Worm (Caenorhabditis elegans) whole organism, L3 larva: ENCODE results near the gene frpr-8.

Experiments used
- R02D3.7 ChIP-seq: fragments of 150-350 bp; optimal IDR thresholded peaks from 2 replicates; lab custom pipeline; 2014; ENCODE audit warnings: missing biosample characterization, missing genetic modification characterization
- ZK546.5 ChIP-seq: sonication (generic microtip); optimal IDR thresholded peaks from 2 replicates; lab custom pipeline; 2017; ENCODE audit warnings: missing biosample characterization, missing genetic modification characterization
- aly-2 ChIP-seq: fragments of 150-350 bp; optimal IDR thresholded peaks from 2 replicates; lab custom pipeline; 2014; ENCODE audit warnings: missing biosample characterization, missing genetic modification characterization
- ama-1 ChIP-seq: fragments of 150-350 bp; optimal IDR thresholded peaks from 2 replicates; lab custom pipeline; 2018
- ceh-9 ChIP-seq: sonication (generic microtip); optimal IDR thresholded peaks from 2 replicates; lab custom pipeline; 2018; ENCODE audit warnings: missing biosample characterization, missing genetic modification characterization
- egl-5 ChIP-seq: fragments of 150-350 bp; optimal IDR thresholded peaks from 2 replicates; lab custom pipeline; 2017; ENCODE audit warnings: missing biosample characterization, missing genetic modification reagents, missing genetic modification characterization, inconsistent platforms
- elt-2 ChIP-seq: sonication (generic microtip); optimal IDR thresholded peaks from 2 replicates; lab custom pipeline; 2016; ENCODE audit warnings: missing genetic modification reagents, mild to moderate bottlenecking, missing genetic modification characterization, missing compliant biosample characterization
- elt-3 ChIP-seq, 3 experiments: fragments of 150-350 bp in 1 of 3; sonication (generic microtip) in 2 of 3; optimal IDR thresholded peaks; 2 replicates in 2 of 3; 4 replicates in 1 of 3; lab custom pipeline; 2014 to 2017; ENCODE audit warnings: missing biosample characterization in 3 of 3, missing genetic modification characterization in 3 of 3
- eor-1 ChIP-seq, 2 experiments: fragments of 150-350 bp; optimal IDR thresholded peaks; 2 replicates each; lab custom pipeline; 2014 to 2018; ENCODE audit warnings: missing biosample characterization in 2 of 2, missing genetic modification characterization in 2 of 2
- fkh-10 ChIP-seq: sonication (generic microtip); optimal IDR thresholded peaks from 2 replicates; lab custom pipeline; 2017; ENCODE audit warnings: missing biosample characterization, missing genetic modification reagents, missing genetic modification characterization
- hmg-11 ChIP-seq: sonication (generic microtip); optimal IDR thresholded peaks from 2 replicates; lab custom pipeline; 2016; ENCODE audit warnings: missing genetic modification characterization, missing compliant biosample characterization
- jun-1 ChIP-seq: fragments of 150-350 bp; optimal IDR thresholded peaks from 2 replicates; lab custom pipeline; 2014; ENCODE audit warnings: missing biosample characterization, missing genetic modification reagents, missing genetic modification characterization
- lin-39 ChIP-seq: fragments of 150-350 bp; optimal IDR thresholded peaks from 2 replicates; lab custom pipeline; 2018; ENCODE audit warnings: missing biosample characterization, missing genetic modification reagents, missing genetic modification characterization
- mdl-1 ChIP-seq: fragments of 150-350 bp; optimal IDR thresholded peaks from 2 replicates; lab custom pipeline; 2014; ENCODE audit warnings: missing biosample characterization, missing genetic modification characterization
- nfya-1 ChIP-seq: sonication (generic microtip); optimal IDR thresholded peaks from 2 replicates; lab custom pipeline; 2017; ENCODE audit warnings: missing genetic modification characterization, mild to moderate bottlenecking, missing compliant biosample characterization, antibody characterized with exemption, moderate library complexity; ENCODE audit not compliant: insufficient read depth
- nhr-11 ChIP-seq: fragments of 150-350 bp; optimal IDR thresholded peaks from 2 replicates; lab custom pipeline; 2014; ENCODE audit warnings: missing biosample characterization, missing genetic modification characterization
- nhr-23 ChIP-seq: fragments of 150-350 bp; optimal IDR thresholded peaks from 2 replicates; lab custom pipeline; 2014; ENCODE audit warnings: missing biosample characterization, missing genetic modification reagents, missing genetic modification characterization
- nhr-25 ChIP-seq: sonication (generic microtip); optimal IDR thresholded peaks from 2 replicates; lab custom pipeline; 2017; ENCODE audit warnings: missing biosample characterization, missing genetic modification characterization
- nhr-28 ChIP-seq: fragments of 150-350 bp; optimal IDR thresholded peaks from 2 replicates; lab custom pipeline; 2014; ENCODE audit warnings: missing biosample characterization, missing genetic modification characterization
- nhr-43 ChIP-seq: sonication (generic microtip); optimal IDR thresholded peaks from 2 replicates; lab custom pipeline; 2016; ENCODE audit warnings: mild to moderate bottlenecking, missing genetic modification characterization, missing compliant biosample characterization; ENCODE audit not compliant: poor library complexity, severe bottlenecking
- nhr-77 ChIP-seq: fragments of 150-350 bp; optimal IDR thresholded peaks from 2 replicates; lab custom pipeline; 2014; ENCODE audit warnings: missing biosample characterization, missing genetic modification characterization
- pha-4 ChIP-seq: fragments of 150-350 bp; optimal IDR thresholded peaks from 2 replicates; lab custom pipeline; 2014; ENCODE audit warnings: missing biosample characterization, missing genetic modification reagents, missing genetic modification characterization
- pqm-1 ChIP-seq: fragments of 150-350 bp; optimal IDR thresholded peaks from 2 replicates; lab custom pipeline; 2017; ENCODE audit warnings: missing biosample characterization, missing genetic modification characterization, inconsistent platforms
- sea-2 ChIP-seq: fragments of 150-350 bp; sonication (generic microtip); optimal IDR thresholded peaks from 4 replicates; lab custom pipeline; 2014; ENCODE audit warnings: missing biosample characterization, missing genetic modification reagents, missing genetic modification characterization
- skn-1 ChIP-seq: fragments of 150-350 bp; optimal IDR thresholded peaks from 2 replicates; lab custom pipeline; 2014; ENCODE audit warnings: missing biosample characterization, missing genetic modification characterization
- tbx-2 ChIP-seq: sonication (generic microtip); optimal IDR thresholded peaks from 2 replicates; lab custom pipeline; 2016; ENCODE audit warnings: mild to moderate bottlenecking, missing genetic modification characterization, missing compliant biosample characterization
- unc-62 ChIP-seq: fragments of 150-350 bp; sonication (generic microtip); optimal IDR thresholded peaks from 4 replicates; lab custom pipeline; 2014; ENCODE audit warnings: missing biosample characterization, missing genetic modification reagents, missing genetic modification characterization
- zag-1 ChIP-seq: fragments of 150-350 bp; optimal IDR thresholded peaks from 2 replicates; lab custom pipeline; 2014; ENCODE audit warnings: missing biosample characterization, missing genetic modification characterization
- ztf-11 ChIP-seq: fragments of 150-350 bp; optimal IDR thresholded peaks from 2 replicates; lab custom pipeline; 2014; ENCODE audit warnings: missing biosample characterization, missing genetic modification characterization
- ztf-4 ChIP-seq: fragments of 150-350 bp; optimal IDR thresholded peaks from 2 replicates; lab custom pipeline; 2014; ENCODE audit warnings: missing biosample characterization, missing genetic modification characterization

frpr-8 gene

DNA sequence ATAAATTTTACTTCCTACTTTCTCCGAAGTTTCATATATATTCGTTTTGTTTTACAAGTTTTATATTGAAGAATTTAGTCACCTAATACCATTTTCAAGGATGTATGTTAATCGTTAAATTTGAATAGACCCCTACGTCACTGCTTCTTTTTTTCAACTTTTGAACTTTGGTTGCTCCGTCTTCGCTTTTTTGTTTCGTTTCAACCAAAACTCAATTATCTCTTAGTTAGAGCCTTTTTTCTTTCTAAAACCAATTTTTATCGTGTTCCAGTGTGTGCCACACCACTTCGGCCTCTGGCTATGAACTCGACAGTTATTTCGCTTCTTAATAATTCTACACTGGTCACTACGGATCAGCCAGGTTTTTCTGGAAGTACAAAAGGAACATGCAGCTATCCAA, at the start of gene frpr-8:
Gene frpr-8 (plus strand): TSS at position 301 of the 400 bp plus-strand sequence.
- TF ChIP-seq ztf-11 (tag; lab: Kevin White, UChicago), result no peak
- no peak for TF ChIP-seq nhr-11
- TF ChIP-seq ama-1 (lab: Kevin White, UChicago), result no peak
- TF ChIP-seq R02D3.7 (tag; lab: Kevin White, UChicago), result no peak
- no peak for TF ChIP-seq ztf-4
- TF ChIP-seq nhr-28, result no peak
- no peak for TF ChIP-seq aly-2 (tag; lab: Kevin White, UChicago)
- TF ChIP-seq nhr-25 (tag; lab: Kevin White, UChicago), result no peak
- no peak for TF ChIP-seq ZK546.5
- TF ChIP-seq elt-2 (tag; lab: Kevin White, UChicago), result no peak
- no peak for TF ChIP-seq mdl-1
- TF ChIP-seq pha-4, result no peak
- no peak for TF ChIP-seq sea-2
- TF ChIP-seq egl-5 (tag; lab: Kevin White, UChicago), result no peak
- TF ChIP-seq eor-1 (tag; optimal IDR thresholded peaks at IDR 0.05; lab: Kevin White, UChicago), result no peak
- no peak for TF ChIP-seq nhr-43 (tag; lab: Kevin White, UChicago)
- no peak for TF ChIP-seq fkh-10 (GFP tag; lab: Kevin White, UChicago)
- no peak for TF ChIP-seq hmg-11 (tag; lab: Kevin White, UChicago)

DNA sequence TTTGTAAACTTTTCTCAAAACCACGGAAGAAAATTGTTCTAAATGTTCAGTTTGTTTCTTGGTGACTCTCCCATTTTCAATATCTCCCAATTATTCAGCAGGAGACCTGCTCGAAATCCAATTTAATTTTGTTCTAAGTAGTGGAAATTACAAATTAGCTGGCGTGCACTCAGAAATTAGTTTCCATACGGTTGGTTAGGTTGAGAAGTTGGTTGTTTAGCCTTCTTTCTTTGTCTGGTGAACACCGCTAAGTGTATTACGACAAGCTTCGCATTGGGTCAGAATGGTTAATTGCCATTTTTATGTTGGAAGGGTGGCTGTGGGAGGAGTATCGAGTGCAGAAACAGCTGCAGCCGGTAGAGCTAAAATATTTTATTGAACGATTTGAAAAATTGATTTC, 49.0 kb upstream of the frpr-8 start:
- TF ChIP-seq lin-39 (tag; lab: Kevin White, UChicago) (no peak), ceh-9 (tag; lab: Kevin White, UChicago) (no peak), hmg-11 (tag; lab: Kevin White, UChicago) (no peak), tbx-2 (no peak), ztf-11 (tag; lab: Kevin White, UChicago) (no peak), unc-62 (GFP tag; lab: Kevin White, UChicago) (no peak), ama-1 (lab: Kevin White, UChicago) (no peak), nhr-28 (no peak), elt-2 (tag; lab: Kevin White, UChicago) (no peak), mdl-1 (no peak), eor-1 (tag; optimal IDR thresholded peaks at IDR 0.05; lab: Kevin White, UChicago) (no peak), sea-2 (no peak), jun-1 (tag; lab: Kevin White, UChicago) (no peak), zag-1 (tag; lab: Kevin White, UChicago) (no peak), ZK546.5 (no peak), nhr-43 (tag; lab: Kevin White, UChicago) (no peak)

DNA sequence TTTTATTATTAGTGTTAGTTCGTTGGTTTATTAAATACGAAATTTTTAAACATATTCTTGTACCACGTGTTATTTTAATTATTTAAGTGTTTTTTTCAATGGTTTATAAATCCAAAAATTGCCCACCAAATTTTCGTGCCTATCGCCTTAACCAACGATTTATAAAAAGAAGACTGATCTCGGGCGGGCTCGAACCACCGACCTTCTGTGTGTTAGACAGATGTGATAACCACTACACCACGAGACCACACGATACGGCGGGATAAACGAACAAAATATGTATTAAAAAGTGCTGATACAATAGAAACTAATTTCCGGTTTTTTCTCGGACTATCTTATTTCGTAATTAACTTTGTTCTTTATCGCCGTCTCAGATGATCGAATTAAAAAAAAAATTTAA, 47.1 kb upstream of the frpr-8 start:
- TF ChIP-seq nfya-1 (peak; percentile 9), nhr-11 (no peak), nhr-23 (tag; lab: Kevin White, UChicago) (peak; percentile 10), elt-2 (tag; lab: Kevin White, UChicago) (peak; percentile 17), skn-1 (tag; lab: Kevin White, UChicago) (no peak), nhr-43 (tag; lab: Kevin White, UChicago) (peak; percentile 9)

- no peak for TF ChIP-seq nfya-1
Observed at ce11 chrX:8656019-8656418, 41.6 kb upstream of the frpr-8 start.

- TF ChIP-seq nfya-1 (no peak), pqm-1 (tag; lab: Kevin White, UChicago) (no peak), elt-3 (tag; optimal IDR thresholded peaks at IDR 0.05; lab: Kevin White, UChicago) (no peak), nhr-28 (no peak), jun-1 (tag; lab: Kevin White, UChicago) (no peak), fkh-10 (GFP tag; lab: Kevin White, UChicago) (peak; percentile 10)
Observed at ce11 chrX:8659521-8659920, 38.1 kb upstream of the frpr-8 start.

DNA sequence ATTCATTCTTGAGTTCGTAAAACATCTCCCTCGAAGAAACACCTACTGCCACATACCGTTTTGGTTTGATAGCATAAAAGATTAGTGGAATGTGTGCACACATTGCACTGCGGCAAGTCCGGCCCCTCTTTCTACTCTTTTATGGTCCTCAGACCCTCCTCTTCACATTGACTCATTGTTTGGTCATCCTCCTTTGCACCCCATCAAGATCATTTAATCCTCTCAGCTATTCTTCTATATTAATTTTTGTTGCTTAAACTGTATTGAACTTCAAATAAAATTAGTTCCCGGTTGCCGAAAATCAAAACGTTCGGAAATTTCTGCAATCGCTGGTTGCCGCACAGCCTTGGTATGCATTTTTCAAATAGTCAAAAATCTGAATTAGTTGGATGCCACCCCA, 37.3 kb upstream of the frpr-8 start, which contains the start of gene rig-1:
Gene rig-1 (plus strand): TSS at position 301 of the 400 bp plus-strand sequence.
- TF ChIP-seq ztf-4, result no peak
- no peak for TF ChIP-seq egl-5 (tag; lab: Kevin White, UChicago)
- TF ChIP-seq eor-1 (tag; optimal IDR thresholded peaks at IDR 0.05; lab: Kevin White, UChicago), result no peak
- TF ChIP-seq hmg-11 (tag; lab: Kevin White, UChicago), result no peak
- no peak for TF ChIP-seq nhr-77 (tag; lab: Kevin White, UChicago)
- TF ChIP-seq pqm-1 (tag; lab: Kevin White, UChicago), result no peak
- TF ChIP-seq unc-62 (GFP tag; lab: Kevin White, UChicago), result no peak
